Worm (Caenorhabditis elegans): ENCODE measurements around the gene F39H12.3.

ce11 chrX:813063-813462, 28.2 kb downstream of the F39H12.3 start, which contains the start of gene F25E2.3:
- TF ChIP-seq tbx-2 (tag; optimal IDR thresholded peaks at IDR 0.05) = no peak
- no peak for TF ChIP-seq elt-1 (tag; optimal IDR thresholded peaks at IDR 0.05)
- no peak for TF ChIP-seq nhr-76 (tag; optimal IDR thresholded peaks at IDR 0.05)
- TF ChIP-seq fkh-10 (GFP tag; optimal IDR thresholded peaks at IDR 0.05) = no peak
- TF ChIP-seq elt-2 (tag; optimal IDR thresholded peaks at IDR 0.05) = no peak
- no peak for TF ChIP-seq unc-39 (tag; optimal IDR thresholded peaks at IDR 0.05)
- TF ChIP-seq egl-27 (tag; optimal IDR thresholded peaks at IDR 0.05) = no peak
- TF ChIP-seq ama-1 (optimal IDR thresholded peaks at IDR 0.05) = no peak
- TF ChIP-seq lin-15B (tag; optimal IDR thresholded peaks at IDR 0.05) = no peak
- no peak for TF ChIP-seq skn-1 (tag; optimal IDR thresholded peaks at IDR 0.05)
- TF ChIP-seq ceh-28 (tag; optimal IDR thresholded peaks at IDR 0.05) = no peak
- TF ChIP-seq pqm-1 (tag; optimal IDR thresholded peaks at IDR 0.05) = no peak
